Comparison of ENCODE assay signal across 2 fruit fly cellular contexts in genomic region chr3L:11488264-11488663, dm6.
TF ChIP-seq lines count a peak whose summit lies in the region.

No protein-coding gene starts in this region.

- TF ChIP-seq CTCF in whole organism, embryonic (GFP tag; optimal IDR thresholded peaks at IDR 0.05; lab: Kevin White, UChicago): no peak

TF ChIP-seq in whole organism, embryonic, 481 proteins besides CTCF, POLR2A, EP300 and RAD21:
- TF ChIP-seq CG10147 (GFP tag; optimal IDR thresholded peaks at IDR 0.05; lab: Kevin White, UChicago) (no peak), CG15514 (GFP tag; optimal IDR thresholded peaks at IDR 0.05; lab: Kevin White, UChicago) (no peak), dan (GFP tag; IDR thresholded peaks at IDR 0.05; lab: Robert Waterston, UW) (no peak), chif (GFP tag; optimal IDR thresholded peaks at IDR 0.05; lab: Kevin White, UChicago) (no peak), Lpt (GFP tag; optimal IDR thresholded peaks at IDR 0.05; lab: Kevin White, UChicago) (no peak), chm (GFP tag; IDR thresholded peaks at IDR 0.05; lab: Robert Waterston, UW) (peak; percentile 65), CG2199 (GFP tag; IDR thresholded peaks at IDR 0.05; lab: Robert Waterston, UW) (peak; percentile 55; the same call in 2 of the 3 replicates), nau (GFP tag; optimal IDR thresholded peaks at IDR 0.05; lab: Kevin White, UChicago) (no peak), z (GFP tag; IDR thresholded peaks at IDR 0.05; lab: Robert Waterston, UW) (no peak), CG1792 (GFP tag; optimal IDR thresholded peaks at IDR 0.05; lab: Kevin White, UChicago) (no peak), Med (GFP tag; lab: Kevin White, UChicago) (peak; percentile 73), CG3995 (GFP tag; optimal IDR thresholded peaks at IDR 0.05; lab: Kevin White, UChicago) (no peak), Hr39 (optimal IDR thresholded peaks at IDR 0.05; lab: Kevin White, UChicago) (no peak), CG10321 (GFP tag; IDR thresholded peaks at IDR 0.05; lab: Robert Waterston, UW) (no peak), CG5180 (GFP tag; optimal IDR thresholded peaks at IDR 0.05; lab: Kevin White, UChicago) (no peak)

TF ChIP-seq in whole organism, prepupa, 60 proteins besides CTCF, POLR2A, EP300 and RAD21:
- peak; percentile 10 for TF ChIP-seq Eip78C (GFP tag; lab: Kevin White, UChicago)
- TF ChIP-seq CG7368 (GFP tag; optimal IDR thresholded peaks at IDR 0.05; lab: Kevin White, UChicago): no peak
